Worm (Caenorhabditis elegans) whole organism, young adult: ENCODE results near the gene rmd-3.

Experiments used
- B0261.1 ChIP-seq: sonication (generic microtip); optimal IDR thresholded peaks from 2 replicates; lab custom pipeline; 2016; ENCODE audit warnings: mild to moderate bottlenecking, missing genetic modification characterization, moderate library complexity, missing compliant biosample characterization
- B0336.3 ChIP-seq: fragments of 200-800 bp; sonication (Bioruptor generic); IDR thresholded peaks from 2 replicates; pipeline ENCODE4 v1.3.6; 2022; ENCODE audit warnings: missing genetic modification characterization, missing compliant biosample characterization
- D2030.7 ChIP-seq: fragments of 200-800 bp; sonication (Bioruptor generic); IDR thresholded peaks from 2 replicates; pipeline ENCODE4 v1.3.6; 2022; ENCODE audit warnings: missing genetic modification reagents, missing genetic modification characterization, missing compliant biosample characterization
- F23B12.7 ChIP-seq: sonication (generic microtip); optimal IDR thresholded peaks from 2 replicates; lab custom pipeline; 2017; ENCODE audit warnings: missing genetic modification characterization, mild to moderate bottlenecking, missing compliant biosample characterization, antibody characterized with exemption, moderate library complexity; ENCODE audit not compliant: insufficient read depth
- F33H1.4 ChIP-seq: fragments of 200-800 bp; sonication (Bioruptor generic); IDR thresholded peaks from 2 replicates; pipeline ENCODE4 v1.3.6; 2022; ENCODE audit warnings: missing genetic modification reagents, missing genetic modification characterization, missing compliant biosample characterization
- F57A8.1 ChIP-seq: fragments of 200-800 bp; sonication (Bioruptor generic); optimal IDR thresholded peaks from 2 replicates; lab custom pipeline; 2018; ENCODE audit warnings: mild to moderate bottlenecking, missing genetic modification characterization, moderate library complexity, missing compliant biosample characterization
- F57C9.4 ChIP-seq: sonication (generic microtip); optimal IDR thresholded peaks from 2 replicates; lab custom pipeline; 2017; ENCODE audit warnings: mild to moderate bottlenecking, missing genetic modification characterization, missing compliant biosample characterization
- ZK185.1 ChIP-seq: sonication (generic microtip); optimal IDR thresholded peaks from 2 replicates; lab custom pipeline; 2016; ENCODE audit warnings: mild to moderate bottlenecking, missing genetic modification characterization, missing compliant biosample characterization; ENCODE audit not compliant: poor library complexity, severe bottlenecking
- ama-1 ChIP-seq, 3 experiments: fragments of 150-350 bp in 1 of 3; sonication (generic microtip) in 2 of 3; optimal IDR thresholded peaks; 2 replicates each; lab custom pipeline; 2014 to 2018; ENCODE audit warnings: missing biosample characterization in 2 of 3, missing genetic modification characterization in 2 of 3, missing genetic modification reagents in 2 of 3
- attf-5 ChIP-seq: fragments of 200-800 bp; sonication (Bioruptor generic); optimal IDR thresholded peaks from 2 replicates; lab custom pipeline; 2018; ENCODE audit warnings: mild to moderate bottlenecking, missing genetic modification characterization, missing compliant biosample characterization
- bed-1 ChIP-seq: fragments of 200-800 bp; sonication (Bioruptor generic); IDR thresholded peaks from 2 replicates; pipeline ENCODE4 v1.3.6; 2022; ENCODE audit warnings: missing genetic modification reagents, missing genetic modification characterization, missing compliant biosample characterization
- cebp-1 ChIP-seq, 2 experiments: fragments of 200-800 bp in 1 of 2; sonication (Bioruptor generic) in 1 of 2; sonication (generic microtip) in 1 of 2; IDR thresholded peaks in 1 of 2; optimal IDR thresholded peaks in 1 of 2; 2 replicates each; pipeline versions ENCODE4 v1.3.6 to Lab custom; 2017 to 2022; ENCODE audit warnings: missing compliant biosample characterization in 2 of 2, missing genetic modification characterization in 2 of 2, mild to moderate bottlenecking in 1 of 2, missing genetic modification reagents in 1 of 2, moderate library complexity in 1 of 2
- cebp-2 ChIP-seq: fragments of 200-800 bp; sonication (Bioruptor generic); IDR thresholded peaks from 2 replicates; pipeline ENCODE4 v1.3.6; 2022; ENCODE audit warnings: missing genetic modification characterization, missing compliant biosample characterization
- ceh-100 ChIP-seq: fragments of 200-800 bp; sonication (Bioruptor generic); IDR thresholded peaks from 2 replicates; pipeline ENCODE4 v1.3.6; 2022; ENCODE audit warnings: missing genetic modification reagents, missing genetic modification characterization, missing compliant biosample characterization
- ceh-58 ChIP-seq: fragments of 200-800 bp; sonication (Bioruptor generic); IDR thresholded peaks from 2 replicates; pipeline ENCODE4 v1.3.6; 2022; ENCODE audit warnings: missing genetic modification characterization, missing compliant biosample characterization
- die-1 ChIP-seq: sonication (generic microtip); optimal IDR thresholded peaks from 2 replicates; lab custom pipeline; 2016; ENCODE audit warnings: missing genotype, mild to moderate bottlenecking, missing genetic modification characterization, missing compliant biosample characterization
- efl-1 ChIP-seq: fragments of 150-350 bp; optimal IDR thresholded peaks from 2 replicates; lab custom pipeline; 2014; ENCODE audit warnings: missing biosample characterization, missing genetic modification reagents, missing genetic modification characterization
- egrh-3 ChIP-seq: fragments of 200-800 bp; sonication (Bioruptor generic); IDR thresholded peaks from 2 replicates; pipeline ENCODE4 v1.3.6; 2022; ENCODE audit warnings: missing genetic modification reagents, missing genetic modification characterization, missing compliant biosample characterization
- ekl-4 ChIP-seq: fragments of 200-800 bp; sonication (Bioruptor generic); IDR thresholded peaks from 2 replicates; pipeline ENCODE4 v1.3.6; 2022; ENCODE audit warnings: missing genetic modification reagents, missing genetic modification characterization, missing compliant biosample characterization
- hmg-1.2 ChIP-seq: fragments of 200-800 bp; sonication (Bioruptor generic); IDR thresholded peaks from 2 replicates; pipeline ENCODE4 v1.3.6; 2022; ENCODE audit warnings: missing genetic modification reagents, missing genetic modification characterization, missing compliant biosample characterization
- hmg-20 ChIP-seq: fragments of 200-800 bp; sonication (Bioruptor generic); IDR thresholded peaks from 2 replicates; pipeline ENCODE4 v1.3.6; 2022; ENCODE audit warnings: missing genetic modification reagents, missing genetic modification characterization, missing compliant biosample characterization
- let-526 ChIP-seq: fragments of 200-800 bp; sonication (Bioruptor generic); IDR thresholded peaks from 2 replicates; pipeline ENCODE4 v1.3.6; 2022; ENCODE audit warnings: missing genetic modification reagents, missing genetic modification characterization, missing compliant biosample characterization
- let-607 ChIP-seq, 2 experiments: fragments of 200-800 bp in 1 of 2; sonication (Bioruptor generic) in 1 of 2; sonication (generic microtip) in 1 of 2; optimal IDR thresholded peaks; 2 replicates each; lab custom pipeline; 2016 to 2018; ENCODE audit warnings: mild to moderate bottlenecking in 2 of 2, missing compliant biosample characterization in 2 of 2, missing genetic modification characterization in 2 of 2, moderate library complexity in 2 of 2, missing genotype in 1 of 2
- lin-26 ChIP-seq: fragments of 200-800 bp; sonication (Bioruptor generic); IDR thresholded peaks from 2 replicates; pipeline ENCODE4 v1.3.6; 2022; ENCODE audit warnings: missing genetic modification reagents, missing genetic modification characterization, missing compliant biosample characterization
- lin-40 ChIP-seq: sonication (generic microtip); optimal IDR thresholded peaks from 2 replicates; lab custom pipeline; 2016; ENCODE audit warnings: missing genetic modification characterization, mild to moderate bottlenecking, missing compliant biosample characterization, missing genotype, missing genetic modification reagents
- lsl-1 ChIP-seq: fragments of 200-800 bp; sonication (Bioruptor generic); optimal IDR thresholded peaks from 2 replicates; lab custom pipeline; 2018; ENCODE audit warnings: mild to moderate bottlenecking, missing genetic modification characterization, moderate library complexity, missing compliant biosample characterization
- madf-6 ChIP-seq: fragments of 200-800 bp; sonication (Bioruptor generic); IDR thresholded peaks from 2 replicates; pipeline ENCODE4 v1.3.6; 2022; ENCODE audit warnings: missing genetic modification reagents, missing genetic modification characterization, missing compliant biosample characterization
- mcd-1 ChIP-seq: fragments of 200-800 bp; sonication (Bioruptor generic); IDR thresholded peaks from 2 replicates; pipeline ENCODE4 v1.3.6; 2022; ENCODE audit warnings: missing genetic modification reagents, missing genetic modification characterization, missing compliant biosample characterization
- mxl-1 ChIP-seq: sonication (generic microtip); optimal IDR thresholded peaks from 2 replicates; lab custom pipeline; 2016; ENCODE audit warnings: missing genetic modification characterization, missing compliant biosample characterization
- nfyb-1 ChIP-seq: fragments of 200-800 bp; sonication (Bioruptor generic); IDR thresholded peaks from 2 replicates; pipeline ENCODE4 v1.3.6; 2022; ENCODE audit warnings: missing genetic modification reagents, missing genetic modification characterization, missing compliant biosample characterization
- nhr-80 ChIP-seq: sonication (generic microtip); optimal IDR thresholded peaks from 2 replicates; lab custom pipeline; 2016; ENCODE audit warnings: missing genetic modification characterization, missing compliant biosample characterization
- nhr-90 ChIP-seq: sonication (generic microtip); optimal IDR thresholded peaks from 2 replicates; lab custom pipeline; 2016; ENCODE audit warnings: missing genotype, mild to moderate bottlenecking, missing genetic modification characterization, missing compliant biosample characterization
- rcor-1 ChIP-seq: fragments of 200-800 bp; sonication (Bioruptor generic); IDR thresholded peaks from 2 replicates; pipeline ENCODE4 v1.3.6; 2022; ENCODE audit warnings: missing genetic modification reagents, missing genetic modification characterization, missing compliant biosample characterization
- rpc-1 ChIP-seq, 2 experiments: fragments of 150-350 bp in 1 of 2; sonication (generic microtip) in 1 of 2; optimal IDR thresholded peaks; 2 replicates each; lab custom pipeline; 2014 to 2018; ENCODE audit warnings: missing biosample characterization in 1 of 2, missing genetic modification characterization in 1 of 2, missing genetic modification reagents in 1 of 2, missing genotype in 1 of 2
- snpc-1.1 ChIP-seq: sonication (generic microtip); optimal IDR thresholded peaks from 2 replicates; lab custom pipeline; 2017; ENCODE audit warnings: missing genetic modification characterization, mild to moderate bottlenecking, missing compliant biosample characterization, antibody characterized with exemption, moderate library complexity, missing genotype, missing genetic modification reagents; ENCODE audit not compliant: insufficient read depth
- snpc-1.3 ChIP-seq: sonication (generic microtip); optimal IDR thresholded peaks from 2 replicates; lab custom pipeline; 2017; ENCODE audit warnings: missing genetic modification characterization, mild to moderate bottlenecking, missing compliant biosample characterization, antibody characterized with exemption, moderate library complexity, missing genotype, missing genetic modification reagents; ENCODE audit not compliant: insufficient read depth
- snpc-3.4 ChIP-seq: sonication (generic microtip); optimal IDR thresholded peaks from 2 replicates; lab custom pipeline; 2017; ENCODE audit warnings: missing genetic modification characterization, mild to moderate bottlenecking, missing compliant biosample characterization, antibody characterized with exemption, moderate library complexity, missing genotype, missing genetic modification reagents
- snpc-4 ChIP-seq, 5 experiments: fragments of 150-350 bp in 1 of 5; sonication (generic microtip) in 4 of 5; optimal IDR thresholded peaks; 2 replicates each; lab custom pipeline; 2014 to 2018; ENCODE audit warnings: missing genetic modification characterization in 5 of 5, missing biosample characterization in 3 of 5, antibody characterized with exemption in 2 of 5, mild to moderate bottlenecking in 2 of 5, missing compliant biosample characterization in 2 of 5, missing genotype in 2 of 5, moderate library complexity in 2 of 5, missing genetic modification reagents in 1 of 5
- tbp1 ChIP-seq: fragments of 200-800 bp; sonication (Bioruptor generic); optimal IDR thresholded peaks from 2 replicates; lab custom pipeline; 2018; ENCODE audit warnings: mild to moderate bottlenecking, missing genetic modification characterization, missing compliant biosample characterization
- zfh-2 ChIP-seq: fragments of 200-800 bp; sonication (Bioruptor generic); conservative IDR thresholded peaks from 2 replicates; pipeline ENCODE4 v1.3.6; 2022; ENCODE audit warnings: missing genetic modification reagents, missing genetic modification characterization, missing compliant biosample characterization
- ztf-18 ChIP-seq: sonication (generic microtip); optimal IDR thresholded peaks from 2 replicates; lab custom pipeline; 2016; ENCODE audit warnings: missing genotype, mild to moderate bottlenecking, missing genetic modification characterization, missing compliant biosample characterization
- ztf-25 ChIP-seq: fragments of 200-800 bp; sonication (Bioruptor generic); IDR thresholded peaks from 2 replicates; pipeline ENCODE4 v1.3.6; 2022; ENCODE audit warnings: missing genetic modification reagents, missing genetic modification characterization, missing compliant biosample characterization
- ztf-26 ChIP-seq: sonication (generic microtip); optimal IDR thresholded peaks from 2 replicates; lab custom pipeline; 2017; ENCODE audit warnings: missing genetic modification characterization, missing compliant biosample characterization

Gene rmd-3

DNA sequence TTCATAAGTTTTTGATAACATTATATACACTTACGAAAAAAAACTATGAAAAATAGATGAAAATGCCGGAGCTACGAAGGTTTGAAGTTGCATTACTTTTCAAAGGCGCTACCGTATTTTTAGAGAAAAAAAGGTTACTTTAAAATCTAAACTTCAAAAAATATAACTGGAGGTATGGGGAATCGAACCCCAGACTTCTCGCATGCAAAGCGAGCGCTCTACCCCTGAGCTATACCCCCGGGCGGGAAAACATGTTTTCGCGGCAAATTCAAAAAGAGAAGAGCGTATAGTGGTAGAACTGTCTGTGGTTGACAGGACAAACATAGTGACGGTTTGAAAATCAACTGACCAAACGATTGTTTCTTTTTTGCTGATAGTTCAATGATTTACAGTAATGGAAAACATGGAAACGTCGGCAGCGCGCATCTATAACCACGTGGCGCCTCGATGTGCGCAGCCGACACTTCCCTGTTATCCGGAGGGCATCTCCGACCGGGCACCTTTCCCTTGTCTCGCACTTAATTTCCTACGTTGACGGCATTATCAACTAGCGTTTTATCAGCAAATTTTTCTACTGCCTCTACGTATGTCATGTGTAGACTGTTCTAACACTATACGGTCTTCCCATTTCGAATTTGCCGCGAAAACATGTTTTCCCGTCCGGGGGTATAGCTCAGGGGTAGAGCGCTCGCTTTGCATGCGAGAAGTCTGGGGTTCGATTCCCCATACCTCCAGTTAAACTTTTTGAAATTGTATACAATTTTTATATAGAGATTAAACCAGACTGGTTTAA, 5.4 kb downstream of the rmd-3 start:
- TF ChIP-seq ekl-4 (GFP tag; lab: Robert Waterston, UW) (peak; percentile 34; the same call in 1 of the 2 replicates), B0261.1 (tag; lab: Kevin White, UChicago) (peak; percentile 74), lin-40 (tag; lab: Kevin White, UChicago) (peak; percentile 7), rpc-1 (optimal IDR thresholded peaks at IDR 0.05; lab: Kevin White, UChicago) (peak; percentile 60), rpc-1 (tag; optimal IDR thresholded peaks at IDR 0.05; lab: Kevin White, UChicago) (peak; percentile 73), nhr-80 (tag; lab: Kevin White, UChicago) (peak; percentile 48), ztf-26 (peak; percentile 26), cebp-2 (GFP tag; lab: Robert Waterston, UW) (peak; percentile 85; the same call in 1 of the 2 replicates), F57C9.4 (tag; lab: Kevin White, UChicago) (no peak), D2030.7 (GFP tag; lab: Robert Waterston, UW) (0 out of 2 replicates have a peak, but pooled peaks have one; percentile 8), die-1 (tag; lab: Kevin White, UChicago) (peak; percentile 13), snpc-1.3 (tag; lab: Kevin White, UChicago) (peak; percentile 61), efl-1 (GFP tag; lab: Kevin White, UChicago) (peak; percentile 54), F57A8.1 (GFP tag; lab: Kevin White, UChicago) (no peak), madf-6 (peak; percentile 72), egrh-3 (GFP tag; lab: Robert Waterston, UW) (no peak), rcor-1 (GFP tag; lab: Robert Waterston, UW) (peak; percentile 40), snpc-4 (GFP tag; optimal IDR thresholded peaks at IDR 0.05; lab: Kevin White, UChicago) (no peak), snpc-4 (tag; optimal IDR thresholded peaks at IDR 0.05; lab: Kevin White, UChicago) (peak; percentile 65 to 94 (median 93)), hmg-1.2 (peak; percentile 22), lsl-1 (peak; percentile 17), attf-5 (GFP tag; lab: Kevin White, UChicago) (peak; percentile 9), zfh-2 (GFP tag; lab: Robert Waterston, UW) (peak; percentile 37; the same call in 1 of the 2 replicates), ceh-58 (no peak), ceh-100 (GFP tag; lab: Robert Waterston, UW) (peak; percentile 53; the same call in 1 of the 2 replicates), nfyb-1 (GFP tag; lab: Robert Waterston, UW) (peak; percentile 57), bed-1 (GFP tag; lab: Robert Waterston, UW) (0 out of 2 replicates have a peak, but pooled peaks have one; percentile 5), mxl-1 (no peak), nhr-90 (peak; percentile 11), ztf-25 (GFP tag; lab: Robert Waterston, UW) (peak; percentile 62; the same call in 1 of the 2 replicates), hmg-20 (GFP tag; lab: Robert Waterston, UW) (0 out of 2 replicates have a peak, but pooled peaks have one; percentile 54), ztf-18 (tag; lab: Kevin White, UChicago) (peak; percentile 22), let-607 (tag; optimal IDR thresholded peaks at IDR 0.05; lab: Kevin White, UChicago) (peak in 1 of 2 experiments; percentile 33), ZK185.1 (peak; percentile 57), B0336.3 (GFP tag; lab: Robert Waterston, UW) (peak; percentile 44; the same call in 1 of the 2 replicates), ama-1 (optimal IDR thresholded peaks at IDR 0.05; lab: Kevin White, UChicago) (no peak), ama-1 (GFP tag; optimal IDR thresholded peaks at IDR 0.05; lab: Kevin White, UChicago) (peak in 1 of 2 experiments; percentile 48), tbp1 (GFP tag; lab: Kevin White, UChicago) (peak; percentile 85), cebp-1 (GFP tag; IDR thresholded peaks at IDR 0.05; lab: Robert Waterston, UW) (no peak), cebp-1 (tag; optimal IDR thresholded peaks at IDR 0.05; lab: Kevin White, UChicago) (no peak), F23B12.7 (tag; lab: Kevin White, UChicago) (no peak), mcd-1 (GFP tag; lab: Robert Waterston, UW) (peak; percentile 32; the same call in 1 of the 2 replicates), F33H1.4 (0 out of 2 replicates have a peak, but pooled peaks have one; percentile 25), snpc-1.1 (peak; percentile 84), let-526 (GFP tag; lab: Robert Waterston, UW) (no peak), snpc-3.4 (peak; percentile 9), lin-26 (GFP tag; lab: Robert Waterston, UW) (peak; percentile 84)
